Worm (Caenorhabditis elegans) whole organism, L4/young adult: ENCODE data around the gene Y46H3A.4.

ENCODE experiments used
- W03F9.2 ChIP-seq: fragments of 150-350 bp; optimal IDR thresholded peaks from 2 replicates; lab custom pipeline; 2014; ENCODE audit warnings: missing biosample characterization, missing genetic modification characterization
- dao-5 ChIP-seq: sonication (generic microtip); optimal IDR thresholded peaks from 2 replicates; lab custom pipeline; 2016; ENCODE audit warnings: missing genotype, missing genetic modification characterization, moderate library complexity, missing compliant biosample characterization
- him-1 ChIP-seq: sonication (generic microtip); optimal IDR thresholded peaks from 2 replicates; lab custom pipeline; 2016; ENCODE audit warnings: missing genotype, missing genetic modification reagents, missing genetic modification characterization, missing compliant biosample characterization

ce11 chrV:1841744-1842143, 30.8 kb upstream of the Y46H3A.4 start, which contains the start of gene T10B5.8:
- TF ChIP-seq him-1 (tag; lab: Kevin White, UChicago) (no peak), dao-5 (tag; lab: Kevin White, UChicago) (no peak), W03F9.2 (tag; lab: Kevin White, UChicago) (no peak)
